Fruit fly (Drosophila melanogaster) Kc167 (cell line): ENCODE measurements around the gene CG11893.

Source experiments
- Myc ChIP-seq: fragments of >200 bp; optimal IDR thresholded peaks from 2 replicates; lab custom pipeline; 2017; ENCODE audit warnings: missing external identifiers
- Sin3A ChIP-seq: fragments of >200 bp; optimal IDR thresholded peaks from 2 replicates; lab custom pipeline; 2018; ENCODE audit warnings: missing external identifiers
- h ChIP-seq: fragments of >200 bp; optimal IDR thresholded peaks from 3 replicates; lab custom pipeline; 2018; ENCODE audit warnings: missing external identifiers
- insv ChIP-seq: fragments of >200 bp; optimal IDR thresholded peaks from 3 replicates; lab custom pipeline; 2018; ENCODE audit warnings: missing external identifiers
- psq ChIP-seq: fragments of >200 bp; optimal IDR thresholded peaks from 2 replicates; lab custom pipeline; 2017; ENCODE audit warnings: missing external identifiers
- ttk ChIP-seq: sonication (Bioruptor generic); optimal IDR thresholded peaks from 2 replicates; lab custom pipeline; 2017; ENCODE audit warnings: missing external identifiers

Gene CG11893

DNA sequence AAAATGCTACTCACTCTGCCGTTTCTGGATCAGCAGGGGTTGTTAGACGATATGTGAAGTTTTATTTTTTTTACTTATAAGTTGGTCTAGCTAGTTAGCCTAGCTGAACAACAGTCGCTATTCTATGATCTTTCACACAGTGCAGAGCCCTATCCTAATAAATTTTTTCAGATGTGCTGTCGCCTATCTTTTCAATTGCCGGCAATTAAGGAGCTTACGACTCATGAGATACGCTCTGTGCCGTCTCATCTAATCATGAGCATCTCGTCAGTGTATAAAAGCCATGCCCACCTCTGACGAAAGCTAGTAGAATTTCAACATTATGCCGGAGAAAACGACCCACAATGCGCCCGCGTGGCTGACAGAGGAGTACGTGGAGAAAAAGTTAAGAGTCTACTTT, 19.8 kb upstream of the CG11893 start, which contains the start of the genes CG11889 and CG11891:
CG11889 (plus strand) TSS at position 301 of the 400 bp plus-strand sequence.
CG11891 (plus strand) TSS at position 301 of the 400 bp plus-strand sequence.
- TF ChIP-seq psq (lab: Kevin White, UChicago) (no peak), h (lab: Kevin White, UChicago) (no peak), Sin3A (no peak), ttk (lab: Kevin White, UChicago) (no peak), Myc (lab: Kevin White, UChicago) (no peak), insv (lab: Kevin White, UChicago) (no peak)

DNA sequence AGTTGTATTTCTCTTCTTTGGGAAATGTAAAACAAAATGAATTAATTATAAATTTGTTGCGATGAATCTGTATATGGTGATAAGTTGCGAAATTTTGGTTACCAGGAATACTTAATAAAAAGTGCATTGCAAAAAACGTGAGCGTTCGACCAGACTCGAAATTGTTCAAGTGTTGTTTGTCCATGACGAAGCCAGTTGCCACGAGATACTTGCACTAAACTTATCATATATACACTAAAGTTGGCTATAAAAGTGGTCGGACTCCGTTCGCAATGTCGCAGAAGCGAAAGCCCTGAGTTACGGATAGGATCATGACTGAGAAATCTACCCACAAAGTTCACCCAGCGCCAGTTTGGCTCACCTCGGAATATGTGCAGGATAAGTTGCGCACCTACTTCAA, 16.2 kb upstream of the CG11893 start, which contains the start of gene CG11878:
CG11878 (plus strand) TSS at position 301 of the 400 bp plus-strand sequence.
- TF ChIP-seq h (lab: Kevin White, UChicago) (no peak), ttk (lab: Kevin White, UChicago) (no peak)

DNA sequence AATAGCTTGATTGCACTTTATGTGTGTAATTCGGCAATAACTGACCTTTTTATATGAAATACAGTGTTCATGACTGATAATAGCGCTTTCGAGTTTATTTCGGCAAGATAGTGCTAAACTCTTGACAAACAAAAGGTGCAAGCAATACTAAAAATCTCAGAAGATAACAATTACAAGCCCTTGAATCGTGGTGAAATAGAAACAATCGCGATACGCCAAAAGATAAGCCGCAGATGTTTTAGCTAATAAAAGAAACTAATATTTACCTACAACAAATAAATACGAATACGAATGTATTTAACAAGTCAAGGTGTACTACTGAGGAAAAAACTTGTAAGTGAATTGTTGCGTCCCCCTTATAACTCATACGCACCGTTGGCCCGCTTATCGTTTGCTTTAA, 14.4 kb upstream of the CG11893 start:
- no peak for TF ChIP-seq h (lab: Kevin White, UChicago)
- TF ChIP-seq ttk (lab: Kevin White, UChicago), result no peak
- TF ChIP-seq insv (lab: Kevin White, UChicago), result no peak
- no peak for TF ChIP-seq Sin3A
- TF ChIP-seq psq (lab: Kevin White, UChicago), result no peak
- TF ChIP-seq Myc (lab: Kevin White, UChicago), result no peak

DNA sequence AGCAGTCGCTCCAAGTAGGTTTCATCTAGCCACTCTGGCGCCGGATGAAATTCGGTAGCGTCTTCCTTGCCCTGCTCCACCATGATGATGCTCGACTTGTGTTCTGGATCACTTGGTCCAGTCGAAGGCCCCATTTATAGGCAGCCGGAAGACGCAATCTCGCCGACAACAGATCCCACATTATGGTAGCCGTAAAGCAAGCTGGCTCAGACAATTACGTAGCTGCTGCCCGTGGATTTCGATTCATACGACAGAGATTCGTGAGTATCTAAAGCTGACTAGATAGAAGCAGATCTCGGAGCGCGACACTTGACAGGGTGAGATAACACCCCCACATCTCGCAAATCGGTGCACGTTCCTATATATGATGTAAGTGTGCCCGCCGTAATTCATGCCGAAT, 12.6 kb upstream of the CG11893 start, which contains the start of gene CG10513:
CG10513 (minus strand) TSS at position 101 of the 400 bp plus-strand sequence.
- TF ChIP-seq insv (lab: Kevin White, UChicago) (no peak), Myc (lab: Kevin White, UChicago) (no peak)

DNA sequence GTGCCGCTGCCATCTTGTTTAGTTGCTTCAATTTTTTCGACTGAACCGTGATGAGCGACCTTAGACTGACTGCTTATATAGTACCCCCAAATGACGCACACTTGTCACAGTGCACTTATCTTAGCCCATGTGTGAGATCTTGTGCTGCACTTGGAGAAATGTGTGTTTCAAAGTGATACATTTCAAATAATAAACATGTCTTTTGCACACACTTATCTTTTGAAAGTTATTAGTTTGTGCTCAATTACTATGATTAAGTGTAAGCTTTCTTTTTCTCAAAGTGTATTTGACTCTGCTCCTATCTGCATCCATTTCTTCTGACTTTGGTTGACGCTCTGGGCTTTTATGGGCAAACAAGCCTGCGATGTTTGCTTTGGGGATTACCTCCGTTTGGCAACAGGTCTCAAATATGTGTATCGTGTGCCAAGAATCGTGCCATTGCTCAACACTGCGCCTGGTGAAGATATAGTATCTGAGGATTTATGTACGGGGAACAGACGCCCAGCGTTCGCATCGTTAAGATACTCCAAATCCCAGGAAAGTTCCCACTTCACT, 9.8 kb upstream of the CG11893 start, which contains the start of gene CG10514:
CG10514 (minus strand) TSS at position 51 of the 555 bp plus-strand sequence.
- TF ChIP-seq ttk (lab: Kevin White, UChicago) (no peak), Sin3A (no peak), insv (lab: Kevin White, UChicago) (no peak), h (lab: Kevin White, UChicago) (no peak), Myc (lab: Kevin White, UChicago) (no peak)

DNA sequence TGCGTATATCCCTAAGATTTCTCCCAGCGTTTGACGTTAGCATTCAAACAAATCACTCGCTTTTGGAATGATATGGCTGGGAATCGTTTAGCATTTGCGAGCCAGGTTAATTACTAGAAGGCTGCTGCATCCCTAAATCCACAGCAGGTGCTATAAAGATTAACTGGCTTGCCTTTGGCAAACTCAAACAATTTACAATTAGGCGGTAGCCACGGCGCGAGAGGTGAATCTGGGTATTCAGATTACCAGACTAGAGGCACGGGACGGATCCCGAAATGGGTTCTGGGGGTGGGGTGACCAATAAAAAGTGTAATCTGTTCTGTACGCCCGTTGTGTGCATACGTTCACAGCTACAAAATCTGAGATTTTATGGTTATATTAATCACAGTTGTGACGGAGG, 8.5 kb upstream of the CG11893 start, which contains the start of gene CG11892:
CG11892 (plus strand) TSS at position 384 of the 400 bp plus-strand sequence.
- TF ChIP-seq insv (lab: Kevin White, UChicago) (no peak), Sin3A (no peak), ttk (lab: Kevin White, UChicago) (no peak), h (lab: Kevin White, UChicago) (no peak), Myc (lab: Kevin White, UChicago) (no peak), psq (lab: Kevin White, UChicago) (no peak)

DNA sequence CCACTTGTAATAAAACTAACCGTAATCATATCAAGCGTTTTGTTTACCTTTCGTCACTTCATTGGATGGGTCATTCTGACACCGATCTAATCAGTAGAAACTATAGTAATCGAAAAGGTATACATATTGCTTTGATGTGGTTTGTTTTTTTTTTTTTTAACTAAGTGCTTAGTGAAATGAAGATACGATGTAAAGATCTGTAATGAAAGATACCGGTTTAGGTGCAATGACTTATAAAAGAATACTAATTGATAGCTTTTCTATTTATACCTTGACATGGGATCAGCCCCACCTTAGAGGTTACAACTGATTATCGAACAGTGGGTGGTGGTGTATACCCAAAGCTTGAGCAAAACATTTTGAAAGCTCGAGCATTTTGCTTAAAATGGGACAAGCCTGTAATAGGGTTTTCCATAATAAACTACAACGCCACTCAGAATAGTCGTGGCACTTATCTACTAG, 6.4 kb upstream of the CG11893 start, which contains the start of gene CG31300:
CG31300 (plus strand) TSS at position 412 of the 462 bp plus-strand sequence.
- TF ChIP-seq Myc (lab: Kevin White, UChicago), result no peak
- TF ChIP-seq h (lab: Kevin White, UChicago), result no peak

DNA sequence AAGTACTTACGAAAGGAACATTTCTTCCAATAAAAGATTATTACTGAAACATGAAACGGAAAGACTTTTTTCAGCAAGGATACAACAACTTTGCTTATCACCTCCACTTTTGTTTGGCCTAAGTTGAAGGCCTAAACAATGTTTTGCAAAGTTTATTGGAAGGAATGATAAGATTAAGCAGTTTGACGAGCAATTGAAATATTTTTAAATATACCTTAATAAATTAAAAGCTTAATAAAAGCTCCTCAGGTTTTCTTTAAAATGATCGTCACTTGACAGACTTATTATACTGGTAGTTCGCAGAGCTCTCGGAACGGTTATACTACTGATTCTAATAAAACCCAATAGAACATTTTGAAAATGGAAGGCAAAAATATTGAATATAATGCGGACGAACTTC, 4.5 kb upstream of the CG11893 start, which contains the start of gene CG31104:
CG31104 (plus strand) TSS at position 301 of the 400 bp plus-strand sequence.
- no peak for TF ChIP-seq ttk (lab: Kevin White, UChicago)
- no peak for TF ChIP-seq psq (lab: Kevin White, UChicago)
- TF ChIP-seq insv (lab: Kevin White, UChicago), result no peak
- TF ChIP-seq Sin3A, result no peak
- no peak for TF ChIP-seq h (lab: Kevin White, UChicago)
- TF ChIP-seq Myc (lab: Kevin White, UChicago), result no peak

DNA sequence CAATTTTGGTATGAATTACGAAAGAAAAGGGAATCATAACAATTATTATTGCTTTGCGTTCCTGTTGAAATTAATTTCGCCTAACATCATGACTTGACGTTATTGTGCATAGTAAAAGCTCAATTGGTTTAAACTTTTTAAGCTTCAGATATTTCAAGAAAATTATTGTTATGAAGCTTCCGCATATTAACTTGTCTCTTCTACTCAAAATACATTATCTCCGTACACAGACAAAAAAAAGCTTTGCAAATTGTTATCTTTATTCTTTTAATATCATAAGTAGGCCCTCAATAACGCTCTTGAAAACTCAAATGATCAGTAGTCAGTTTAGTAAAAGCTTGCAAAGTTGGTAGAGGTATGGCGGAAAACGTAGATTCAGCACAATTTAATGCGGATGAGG, 2.6 kb upstream of the CG11893 start, which contains the start of gene CG13658:
CG13658 (plus strand) TSS at position 347 of the 400 bp plus-strand sequence.
- TF ChIP-seq insv (lab: Kevin White, UChicago) (no peak), ttk (lab: Kevin White, UChicago) (no peak), Sin3A (no peak), Myc (lab: Kevin White, UChicago) (no peak), h (lab: Kevin White, UChicago) (no peak), psq (lab: Kevin White, UChicago) (no peak)

DNA sequence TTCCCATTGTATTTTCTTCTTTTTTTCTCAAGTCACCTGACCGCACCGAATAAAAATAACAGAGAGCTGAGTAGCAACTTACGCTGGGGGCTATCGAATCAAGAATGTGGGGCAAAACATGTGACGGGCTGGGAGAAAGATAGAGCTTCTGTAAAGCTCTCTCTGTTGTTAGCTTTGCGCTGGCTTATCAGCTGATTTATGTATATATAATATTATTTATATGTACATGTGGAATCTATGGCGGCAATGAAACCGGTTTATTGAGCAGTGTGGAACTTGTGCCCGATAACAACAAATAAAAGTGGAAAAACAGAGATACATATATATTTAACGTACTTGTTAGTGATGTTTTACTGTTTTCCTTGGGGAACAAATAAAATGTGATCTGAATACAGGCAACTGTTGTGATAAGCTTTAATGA, 3.2 kb downstream of the CG11893 start, which contains the start of gene CG31098:
CG31098 (minus strand) TSS at position 114 of the 421 bp plus-strand sequence.
- TF ChIP-seq ttk (lab: Kevin White, UChicago) (no peak), Myc (lab: Kevin White, UChicago) (no peak), insv (lab: Kevin White, UChicago) (no peak), Sin3A (no peak), psq (lab: Kevin White, UChicago) (no peak), h (lab: Kevin White, UChicago) (no peak)

DNA sequence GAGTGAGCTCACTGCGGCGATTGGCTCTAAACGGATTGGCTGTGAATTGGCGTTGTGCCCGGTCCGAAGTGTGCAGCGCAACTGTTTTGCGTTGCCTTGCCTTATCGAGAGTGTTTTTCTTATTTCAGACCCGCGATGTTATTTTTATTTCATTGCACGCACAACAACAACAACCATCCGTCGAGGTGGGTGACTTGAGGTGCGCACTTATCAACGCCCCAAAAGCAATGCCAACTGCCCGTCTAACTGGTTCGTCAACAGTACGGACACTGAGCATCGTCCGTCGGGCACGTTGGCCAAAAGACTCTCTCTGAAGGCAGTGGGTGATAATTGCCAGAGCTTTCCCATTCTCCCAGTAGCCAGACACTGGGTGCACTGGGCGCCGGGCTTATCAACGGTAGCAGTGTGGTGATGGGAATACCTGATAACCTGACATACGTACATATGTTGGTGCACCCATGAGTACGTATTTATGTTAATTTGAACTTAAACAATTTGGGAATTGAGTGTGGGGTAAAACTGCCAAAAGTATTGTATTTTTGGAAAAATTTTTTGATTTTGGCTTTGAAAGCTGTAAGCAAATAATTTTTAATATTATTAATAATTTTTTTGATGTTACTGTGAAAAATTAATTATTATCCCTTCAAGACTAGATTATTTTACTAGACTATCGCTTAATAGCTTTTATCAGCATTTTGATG, 5.8 kb downstream of the CG11893 start, which contains the start of gene CG31102:
CG31102 (minus strand) TSS at position 275 of the 701 bp plus-strand sequence.
- no peak for TF ChIP-seq Sin3A
- no peak for TF ChIP-seq insv (lab: Kevin White, UChicago)
- no peak for TF ChIP-seq psq (lab: Kevin White, UChicago)
- TF ChIP-seq ttk (lab: Kevin White, UChicago), result no peak
- no peak for TF ChIP-seq Myc (lab: Kevin White, UChicago)
- TF ChIP-seq h (lab: Kevin White, UChicago), result no peak
